Worm (Caenorhabditis elegans): ENCODE measurements around the gene tni-1.

ce11 chrX:11384534-11385441 lies 7.5 kb upstream of the tni-1 start, which contains the start of the genes F08B12.11 and prmn-1:
- TF ChIP-seq fkh-10 (GFP tag; optimal IDR thresholded peaks at IDR 0.05) = no peak
- TF ChIP-seq nhr-237 (tag; optimal IDR thresholded peaks at IDR 0.05) = no peak
- no peak for TF ChIP-seq ZK546.5 (tag; optimal IDR thresholded peaks at IDR 0.05)
- TF ChIP-seq nhr-28 (tag; optimal IDR thresholded peaks at IDR 0.05) = no peak
- TF ChIP-seq lin-15B (tag; optimal IDR thresholded peaks at IDR 0.05) = no peak
- no peak for TF ChIP-seq nhr-43 (tag; optimal IDR thresholded peaks at IDR 0.05; ENCODE audit: poor library complexity, severe bottlenecking)
- TF ChIP-seq elt-3 (tag; optimal IDR thresholded peaks at IDR 0.05) = no peak
- TF ChIP-seq egl-27 (tag; optimal IDR thresholded peaks at IDR 0.05) = no peak
- no peak for TF ChIP-seq elt-1 (tag; optimal IDR thresholded peaks at IDR 0.05)
- no peak for TF ChIP-seq jun-1 (tag; optimal IDR thresholded peaks at IDR 0.05)
- TF ChIP-seq nhr-11 (tag; optimal IDR thresholded peaks at IDR 0.05) = no peak
- no peak for TF ChIP-seq ztf-11 (tag; optimal IDR thresholded peaks at IDR 0.05)

Data from whole organism, L3 larva.